Worm (Caenorhabditis elegans) whole organism, L2 larva: ENCODE data around the gene zipt-13.

Source experiments
- alr-1 ChIP-seq: fragments of 150-350 bp; optimal IDR thresholded peaks from 2 replicates; lab custom pipeline; 2014; ENCODE audit warnings: missing biosample characterization, missing genetic modification characterization
- ceh-16 ChIP-seq: fragments of 150-350 bp; optimal IDR thresholded peaks from 2 replicates; lab custom pipeline; 2014; ENCODE audit warnings: missing biosample characterization, missing genetic modification characterization
- nhr-10 ChIP-seq: sonication (generic microtip); optimal IDR thresholded peaks from 2 replicates; lab custom pipeline; 2017; ENCODE audit warnings: missing biosample characterization, missing genetic modification characterization
- nhr-77 ChIP-seq: fragments of 150-350 bp; optimal IDR thresholded peaks from 2 replicates; lab custom pipeline; 2014; ENCODE audit warnings: missing biosample characterization, missing genetic modification characterization
- skn-1 ChIP-seq: sonication (generic microtip); optimal IDR thresholded peaks from 2 replicates; lab custom pipeline; 2017; ENCODE audit warnings: missing biosample characterization, missing genetic modification characterization
- ztf-11 ChIP-seq: sonication (generic microtip); optimal IDR thresholded peaks from 2 replicates; lab custom pipeline; 2017; ENCODE audit warnings: missing biosample characterization, missing genetic modification characterization

Gene zipt-13

ce11 chrX:10184708-10185107 lies 52.0 kb downstream of the zipt-13 start:
- TF ChIP-seq ztf-11 (tag; lab: Kevin White, UChicago) (no peak), skn-1 (tag; lab: Kevin White, UChicago) (no peak), nhr-10 (tag; lab: Kevin White, UChicago) (no peak), ceh-16 (tag; lab: Kevin White, UChicago) (no peak), nhr-77 (tag; lab: Kevin White, UChicago) (no peak), alr-1 (tag; lab: Kevin White, UChicago) (no peak)
